Fruit fly (Drosophila melanogaster): Measurements from ENCODE around the gene Cp7Fc.

The Cp7Fc gene

DNA sequence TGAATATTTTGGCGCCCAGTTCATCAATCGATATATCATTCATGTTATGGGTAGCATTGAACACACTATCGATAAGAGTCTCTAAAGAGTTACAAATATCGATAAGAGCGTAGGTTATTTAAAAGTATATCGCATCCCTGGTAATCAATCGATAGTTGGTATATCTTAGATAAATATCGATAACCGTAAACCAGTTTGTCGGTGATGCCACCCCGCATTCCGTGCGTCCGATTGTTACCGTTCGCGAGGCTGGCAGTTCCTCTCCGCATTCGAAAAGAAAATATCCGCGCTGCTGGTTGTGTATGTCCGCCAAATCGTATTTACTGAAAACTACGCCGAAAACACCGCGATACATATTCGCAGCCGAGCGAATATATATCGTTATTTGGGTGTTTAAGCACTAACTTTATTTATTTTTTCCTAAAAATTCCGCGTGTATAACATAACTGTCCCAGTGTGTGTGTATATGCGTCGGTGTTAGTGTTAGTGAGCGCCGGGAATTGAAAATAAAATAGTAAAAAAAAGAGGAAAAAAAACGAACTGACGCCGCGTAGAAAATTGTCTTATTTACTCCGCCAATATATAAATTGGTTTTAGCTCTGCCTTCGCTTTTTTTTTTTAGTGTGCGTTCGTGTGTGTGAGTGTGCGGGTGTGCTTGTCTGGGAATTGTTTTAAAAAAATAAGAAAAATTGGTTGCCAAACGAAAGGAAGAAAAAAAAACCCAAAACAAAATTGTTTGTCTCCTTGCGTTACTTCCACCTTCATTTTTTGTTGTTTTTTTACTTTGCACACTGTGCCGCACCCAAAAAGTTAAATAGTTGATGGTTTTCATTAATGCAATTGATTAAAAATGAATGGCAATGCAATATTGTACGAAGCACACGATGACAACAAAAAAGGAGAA lies 40.5 kb downstream of the Cp7Fc start, which contains the start of gene Nrg (continued):
- no peak for TF ChIP-seq CG10274 (GFP tag; optimal IDR thresholded peaks at IDR 0.05)
- no peak for TF ChIP-seq fd3F (GFP tag; optimal IDR thresholded peaks at IDR 0.05)
- no peak for TF ChIP-seq Dek (tag; optimal IDR thresholded peaks at IDR 0.05)
- peak; percentile 28 for TF ChIP-seq CG11504 (tag; optimal IDR thresholded peaks at IDR 0.05)
- peak; percentile 24 for TF ChIP-seq CG6813 (GFP tag; optimal IDR thresholded peaks at IDR 0.05)
- no peak for TF ChIP-seq CG6254 (GFP tag; optimal IDR thresholded peaks at IDR 0.05)
- peak; percentile 73 for TF ChIP-seq CG17186 (GFP tag; optimal IDR thresholded peaks at IDR 0.05)
- TF ChIP-seq luna (GFP tag; optimal IDR thresholded peaks at IDR 0.05), result peak; percentile 14
- no peak for TF ChIP-seq Hr78 (GFP tag; optimal IDR thresholded peaks at IDR 0.05)
- TF ChIP-seq Hr39 (optimal IDR thresholded peaks at IDR 0.05), result no peak
- no peak for TF ChIP-seq Asciz (GFP tag; optimal IDR thresholded peaks at IDR 0.05)
- TF ChIP-seq h (optimal IDR thresholded peaks at IDR 0.05), result no peak
- peak; percentile 47 for TF ChIP-seq pfk (GFP tag; optimal IDR thresholded peaks at IDR 0.05)
- peak; percentile 69 for TF ChIP-seq caup (GFP tag; optimal IDR thresholded peaks at IDR 0.05; ENCODE audit: severe bottlenecking)
- no peak for TF ChIP-seq jumu (GFP tag; optimal IDR thresholded peaks at IDR 0.05)
- peak; percentile 91 for TF ChIP-seq sd (tag; optimal IDR thresholded peaks at IDR 0.05)
- peak; percentile 9 for TF ChIP-seq PHDP (tag; optimal IDR thresholded peaks at IDR 0.05)
- peak; percentile 36 for TF ChIP-seq CG4707 (GFP tag; optimal IDR thresholded peaks at IDR 0.05)
- TF ChIP-seq prd (optimal IDR thresholded peaks at IDR 0.05), result no peak
- no peak for TF ChIP-seq prd (GFP tag; IDR thresholded peaks at IDR 0.05)
- no peak for TF ChIP-seq CG6272 (GFP tag; IDR thresholded peaks at IDR 0.05)
- no peak for TF ChIP-seq Doc2 (GFP tag; IDR thresholded peaks at IDR 0.05)
- TF ChIP-seq CG32772 (GFP tag; IDR thresholded peaks at IDR 0.05), result no peak
- no peak for TF ChIP-seq ham (GFP tag; IDR thresholded peaks at IDR 0.05)
- TF ChIP-seq CG10565 (GFP tag; optimal IDR thresholded peaks at IDR 0.05), result no peak
- TF ChIP-seq grn (GFP tag; optimal IDR thresholded peaks at IDR 0.05), result no peak
- peak; percentile 67 for TF ChIP-seq lab (GFP tag; optimal IDR thresholded peaks at IDR 0.05)
- no peak for TF ChIP-seq Kr (GFP tag; optimal IDR thresholded peaks at IDR 0.05)
- TF ChIP-seq CG12744 (GFP tag; optimal IDR thresholded peaks at IDR 0.05), result no peak
- TF ChIP-seq Dp (GFP tag; optimal IDR thresholded peaks at IDR 0.05), result peak; percentile 97
- TF ChIP-seq CG17912 (GFP tag; optimal IDR thresholded peaks at IDR 0.05), result peak; percentile 18
- no peak for TF ChIP-seq CG12219 (GFP tag; optimal IDR thresholded peaks at IDR 0.05)
- TF ChIP-seq esg (GFP tag; conservative IDR thresholded peaks at IDR 0.05), result no peak
- no peak for TF ChIP-seq GATAe (GFP tag; conservative IDR thresholded peaks at IDR 0.05)
- TF ChIP-seq CG18599 (GFP tag; optimal IDR thresholded peaks at IDR 0.05), result peak; percentile 43
- no peak; the same call in 1 of the 2 replicates for TF ChIP-seq Adf1 (GFP tag; IDR thresholded peaks at IDR 0.05)
- TF ChIP-seq CG2120 (GFP tag; optimal IDR thresholded peaks at IDR 0.05), result peak; percentile 27
- TF ChIP-seq insv (GFP tag; optimal IDR thresholded peaks at IDR 0.05), result peak in 1 of 2 experiments; percentile 52
- TF ChIP-seq CG11560 (tag; IDR thresholded peaks at IDR 0.05), result peak; percentile 62; the same call in 1 of the 3 replicates
- no peak for TF ChIP-seq CG6689 (GFP tag; IDR thresholded peaks at IDR 0.05)
- no peak for TF ChIP-seq CG4820 (GFP tag; optimal IDR thresholded peaks at IDR 0.05)
- TF ChIP-seq bcd (GFP tag; optimal IDR thresholded peaks at IDR 0.05), result no peak
- TF ChIP-seq Camta (GFP tag; optimal IDR thresholded peaks at IDR 0.05), result no peak
- TF ChIP-seq gcm2 (GFP tag; optimal IDR thresholded peaks at IDR 0.05), result no peak
- peak; percentile 57 for TF ChIP-seq Lhr (GFP tag; optimal IDR thresholded peaks at IDR 0.05)
- TF ChIP-seq klu (GFP tag; IDR thresholded peaks at IDR 0.05), result no peak
- TF ChIP-seq Meics (GFP tag; optimal IDR thresholded peaks at IDR 0.05), result no peak
- no peak for TF ChIP-seq CG7372 (GFP tag; IDR thresholded peaks at IDR 0.05)
- peak; percentile 39 for TF ChIP-seq Antp (GFP tag; optimal IDR thresholded peaks at IDR 0.05)
